Fruit fly (Drosophila melanogaster): Measurements from ENCODE around the gene CG2924.

The CG2924 gene

dm6 chrX:2300293-2301068, 29.9 kb upstream of the CG2924 start (continued):
- TF ChIP-seq Lhr (GFP tag; optimal IDR thresholded peaks at IDR 0.05) (peak; percentile 89), Drgx (GFP tag; IDR thresholded peaks at IDR 0.05) (peak; percentile 99), CG2129 (GFP tag; IDR thresholded peaks at IDR 0.05; ENCODE audit: partially characterized antibody) (no peak), bsh (GFP tag; optimal IDR thresholded peaks at IDR 0.05) (peak; percentile 97 to 98), E2f2 (GFP tag; IDR thresholded peaks at IDR 0.05) (peak; percentile 83), Bteb2 (GFP tag; optimal IDR thresholded peaks at IDR 0.05) (peak; percentile 84), scrt (GFP tag; optimal IDR thresholded peaks at IDR 0.05) (peak; percentile 86), CG16815 (GFP tag; optimal IDR thresholded peaks at IDR 0.05) (peak; percentile 95), CG10321 (GFP tag; IDR thresholded peaks at IDR 0.05) (peak; percentile 84), lbe (GFP tag; optimal IDR thresholded peaks at IDR 0.05) (peak; percentile 97), CkIIα-i1 (GFP tag; IDR thresholded peaks at IDR 0.05) (peak; percentile 83), vfl (GFP tag; optimal IDR thresholded peaks at IDR 0.05) (peak; percentile 88), CG12391 (tag; optimal IDR thresholded peaks at IDR 0.05) (peak; percentile 94), CG8478 (optimal IDR thresholded peaks at IDR 0.05) (no peak), zfh2 (GFP tag; optimal IDR thresholded peaks at IDR 0.05) (peak; percentile 87), odd (GFP tag; optimal IDR thresholded peaks at IDR 0.05) (peak; percentile 93), CG4360 (GFP tag; IDR thresholded peaks at IDR 0.05) (peak; percentile 81), CG10979 (tag; optimal IDR thresholded peaks at IDR 0.05) (peak; percentile 93), Pdp1 (GFP tag; optimal IDR thresholded peaks at IDR 0.05) (peak; percentile 84 to 90), CG8765 (GFP tag; IDR thresholded peaks at IDR 0.05) (peak; percentile 87), Bdp1 (GFP tag; optimal IDR thresholded peaks at IDR 0.05) (peak; percentile 89), CG4617 (GFP tag; optimal IDR thresholded peaks at IDR 0.05; ENCODE audit: borderline replicate concordance) (peak; percentile 69), CG3281 (GFP tag; optimal IDR thresholded peaks at IDR 0.05) (peak; percentile 88), Tbp (GFP tag; optimal IDR thresholded peaks at IDR 0.05) (no peak), Ptx1 (GFP tag; IDR thresholded peaks at IDR 0.05) (peak; percentile 98), dpn (GFP tag; optimal IDR thresholded peaks at IDR 0.05) (peak; percentile 88 to 90), CG4707 (GFP tag; optimal IDR thresholded peaks at IDR 0.05) (peak; percentile 91), esg (GFP tag; conservative IDR thresholded peaks at IDR 0.05) (peak; percentile 97), CG7745 (tag; optimal IDR thresholded peaks at IDR 0.05) (peak; percentile 39), Dek (tag; optimal IDR thresholded peaks at IDR 0.05) (peak; percentile 97), CG5245 (GFP tag; optimal IDR thresholded peaks at IDR 0.05) (peak; percentile 90), dati (GFP tag; IDR thresholded peaks at IDR 0.05) (peak; percentile 95), YL-1 (GFP tag; optimal IDR thresholded peaks at IDR 0.05) (peak; percentile 76), CG17568 (GFP tag; optimal IDR thresholded peaks at IDR 0.05) (peak; percentile 94), CG8359 (GFP tag; optimal IDR thresholded peaks at IDR 0.05; ENCODE audit: borderline replicate concordance) (peak; percentile 79), jumu (GFP tag; optimal IDR thresholded peaks at IDR 0.05) (peak; percentile 90), az2 (GFP tag; optimal IDR thresholded peaks at IDR 0.05) (peak; percentile 93), Rx (GFP tag; IDR thresholded peaks at IDR 0.05) (peak; percentile 97), Med (GFP tag) (peak; percentile 99), ara (GFP tag; IDR thresholded peaks at IDR 0.05) (peak; percentile 97), fd102C (GFP tag; optimal IDR thresholded peaks at IDR 0.05) (peak; percentile 69), dmrt11E (tag; optimal IDR thresholded peaks at IDR 0.05) (peak; percentile 89), Asciz (GFP tag; optimal IDR thresholded peaks at IDR 0.05) (peak; percentile 93), CG10366 (GFP tag; IDR thresholded peaks at IDR 0.05) (peak; percentile 98), shn (GFP tag; optimal IDR thresholded peaks at IDR 0.05) (peak; percentile 93), CG1647 (GFP tag; optimal IDR thresholded peaks at IDR 0.05) (peak; percentile 83), schlank (tag; optimal IDR thresholded peaks at IDR 0.05) (peak; percentile 94), Stat92E (GFP tag; optimal IDR thresholded peaks at IDR 0.05) (peak in 1 of 3 experiments; percentile 87), CG31388 (GFP tag; optimal IDR thresholded peaks at IDR 0.05) (peak; percentile 74)

Data from whole organism, embryonic.